Fruit fly (Drosophila melanogaster): ENCODE data around the gene CG12817.

dm6 chr3R:10251218-10251617 lies 26.7 kb upstream of the CG12817 start, which contains the start of gene CG3999:
- TF ChIP-seq Myc (optimal IDR thresholded peaks at IDR 0.05) (no peak), psq (optimal IDR thresholded peaks at IDR 0.05) (no peak), ttk (optimal IDR thresholded peaks at IDR 0.05) (no peak), insv (optimal IDR thresholded peaks at IDR 0.05) (no peak), Sin3A (optimal IDR thresholded peaks at IDR 0.05) (no peak), h (optimal IDR thresholded peaks at IDR 0.05) (no peak)
